Worm (Caenorhabditis elegans): ENCODE measurements around the gene F28C6.8.

F28C6.8 gene

ce11 chrII:8603567-8604359, 2.9 kb upstream of the F28C6.8 start, which contains the start of gene suf-1 (continued):
- TF ChIP-seq zag-1 (tag; optimal IDR thresholded peaks at IDR 0.05) (no peak), vab-15 (tag; optimal IDR thresholded peaks at IDR 0.05) (no peak), F16B12.6 (tag; optimal IDR thresholded peaks at IDR 0.05) (peak; percentile 78), nhr-90 (tag; optimal IDR thresholded peaks at IDR 0.05; ENCODE audit: poor library complexity) (peak; percentile 42), swsn-7 (tag; optimal IDR thresholded peaks at IDR 0.05) (peak; percentile 36), nhr-47 (tag; optimal IDR thresholded peaks at IDR 0.05) (peak; percentile 39), lsy-2 (tag; optimal IDR thresholded peaks at IDR 0.05) (peak; percentile 43 to 85), unc-86 (tag; optimal IDR thresholded peaks at IDR 0.05) (no peak), aly-2 (tag; optimal IDR thresholded peaks at IDR 0.05) (no peak), lin-35 (GFP tag; optimal IDR thresholded peaks at IDR 0.05) (peak; percentile 1 to 47), mep-1 (tag; optimal IDR thresholded peaks at IDR 0.05) (no peak), rnt-1 (tag; optimal IDR thresholded peaks at IDR 0.05) (peak; percentile 46), nhr-28 (tag; optimal IDR thresholded peaks at IDR 0.05) (no peak), ceh-88 (GFP tag; IDR thresholded peaks at IDR 0.05) (no peak), ama-1 (optimal IDR thresholded peaks at IDR 0.05) (peak; percentile 78), ces-1 (GFP tag; optimal IDR thresholded peaks at IDR 0.05) (no peak)

DNA sequence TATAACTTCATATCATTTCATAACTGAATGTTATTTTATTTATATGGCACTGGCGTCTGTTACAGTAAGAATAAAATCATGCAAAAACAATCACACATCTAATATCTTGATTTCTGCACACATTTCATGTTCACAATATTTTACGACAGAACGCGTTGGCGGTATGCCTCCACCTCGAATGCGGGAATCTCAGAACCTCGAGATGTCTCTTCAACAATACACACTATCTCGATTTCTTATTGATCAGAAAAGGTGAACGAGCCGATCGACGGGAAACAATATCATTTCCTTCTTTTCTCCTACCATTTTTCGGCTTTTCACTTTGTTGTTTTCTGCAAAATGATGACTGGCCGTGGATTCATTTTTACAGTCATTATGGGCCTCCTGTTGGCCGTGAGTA, 1.0 kb downstream of the F28C6.8 start, which contains the start of gene F28C6.10:
Gene F28C6.10, plus strand, starts transcription at position 301 of the 400 bp plus-strand sequence.
- TF ChIP-seq Y116A8C.19 (tag; optimal IDR thresholded peaks at IDR 0.05; ENCODE audit: borderline replicate concordance) (no peak), lin-14 (GFP tag; optimal IDR thresholded peaks at IDR 0.05) (no peak), unc-98 (GFP tag; IDR thresholded peaks at IDR 0.05) (no peak), hpl-2 (GFP tag; optimal IDR thresholded peaks at IDR 0.05) (no peak), tlp-1 (tag; optimal IDR thresholded peaks at IDR 0.05) (no peak), blmp-1 (tag; optimal IDR thresholded peaks at IDR 0.05) (no peak), ceh-63 (GFP tag; optimal IDR thresholded peaks at IDR 0.05) (no peak), ceh-82 (tag; optimal IDR thresholded peaks at IDR 0.05) (no peak), mep-1 (tag; optimal IDR thresholded peaks at IDR 0.05) (no peak), ztf-11 (tag; optimal IDR thresholded peaks at IDR 0.05) (no peak), lin-39 (tag; optimal IDR thresholded peaks at IDR 0.05) (no peak), egl-13 (tag; optimal IDR thresholded peaks at IDR 0.05) (no peak), nhr-85 (tag) (no peak), nhr-11 (tag; optimal IDR thresholded peaks at IDR 0.05) (no peak), tbx-2 (tag; optimal IDR thresholded peaks at IDR 0.05) (no peak), efl-1 (optimal IDR thresholded peaks at IDR 0.05) (no peak), efl-1 (GFP tag; optimal IDR thresholded peaks at IDR 0.05 in 1 of 2) (no peak)

- TF ChIP-seq sup-37 (GFP tag; optimal IDR thresholded peaks at IDR 0.05) = no peak
- TF ChIP-seq Y116A8C.19 (tag; optimal IDR thresholded peaks at IDR 0.05; ENCODE audit: borderline replicate concordance) = no peak
- TF ChIP-seq mab-9 (GFP tag; IDR thresholded peaks at IDR 0.05) = no peak
- no peak for TF ChIP-seq unc-86 (tag; optimal IDR thresholded peaks at IDR 0.05)
- no peak for TF ChIP-seq ceh-90 (tag; optimal IDR thresholded peaks at IDR 0.05)
- TF ChIP-seq ceh-8 (GFP tag; optimal IDR thresholded peaks at IDR 0.05) = no peak
- TF ChIP-seq grh-1 (GFP tag; IDR thresholded peaks at IDR 0.05) = no peak
- TF ChIP-seq ama-1 (optimal IDR thresholded peaks at IDR 0.05) = no peak
- TF ChIP-seq dsc-1 (tag; optimal IDR thresholded peaks at IDR 0.05) = no peak
- no peak for TF ChIP-seq nhr-12 (tag; optimal IDR thresholded peaks at IDR 0.05)
- TF ChIP-seq lin-14 (GFP tag; optimal IDR thresholded peaks at IDR 0.05) = no peak
- no peak for TF ChIP-seq snpc-4 (tag; optimal IDR thresholded peaks at IDR 0.05)
- TF ChIP-seq lin-15B (tag; optimal IDR thresholded peaks at IDR 0.05) = no peak
- no peak for TF ChIP-seq ztf-4 (tag; optimal IDR thresholded peaks at IDR 0.05)
- TF ChIP-seq hpl-2 (GFP tag; optimal IDR thresholded peaks at IDR 0.05) = no peak
Measured at ce11 chrII:8610085-8610484, 3.4 kb downstream of the F28C6.8 start, which contains the start of gene F28C6.9. Gene F28C6.9 (minus strand): TSS chrII:8610185.

All from whole organism, L1 larva.